Fruit fly (Drosophila melanogaster) whole organism, embryonic: Measurements from ENCODE around the gene beag.

ENCODE experiments used
- Atf-2 ChIP-seq: fragments of 200-800 bp; sonication (Bioruptor generic); optimal IDR thresholded peaks from 2 replicates; lab custom pipeline; 2016; ENCODE audit warnings: missing biosample characterization, missing genetic modification characterization
- Awh ChIP-seq: fragments of 200-800 bp; sonication (Bioruptor generic); IDR thresholded peaks from 2 replicates; pipeline ENCODE4, ENCODE4 v1.3.6; 2022; ENCODE audit warnings: missing biosample characterization, missing genetic modification characterization
- BEAF-32 ChIP-seq: fragments of 200-800 bp; sonication (Bioruptor generic); optimal IDR thresholded peaks from 3 replicates; lab custom pipeline; 2017; ENCODE audit warnings: missing biosample characterization, missing genetic modification characterization, mild to moderate bottlenecking, moderate library complexity, missing genetic modification reagents
- CG1024 ChIP-seq: fragments of 200-800 bp; sonication (Bioruptor generic); IDR thresholded peaks from 2 replicates; pipeline ENCODE4 v1.3.6; 2022; ENCODE audit warnings: missing biosample characterization, missing genetic modification characterization
- CG10321 ChIP-seq: fragments of 200-800 bp; sonication (Bioruptor generic); IDR thresholded peaks from 2 replicates; pipeline ENCODE4 v1.3.6; 2022; ENCODE audit warnings: missing biosample characterization, missing genetic modification characterization
- CG10462 ChIP-seq: fragments of 200-800 bp; sonication (Bioruptor generic); optimal IDR thresholded peaks from 2 replicates; lab custom pipeline; 2016; ENCODE audit warnings: missing biosample characterization, missing genetic modification characterization
- CG11398 ChIP-seq: fragments of 200-800 bp; sonication (Bioruptor generic); optimal IDR thresholded peaks from 2 replicates; lab custom pipeline; 2016; ENCODE audit warnings: missing biosample characterization, missing genetic modification characterization
- CG12219 ChIP-seq: fragments of 200-800 bp; sonication (Bioruptor generic); optimal IDR thresholded peaks from 3 replicates; lab custom pipeline; 2018; ENCODE audit warnings: missing biosample characterization, mild to moderate bottlenecking, missing genetic modification characterization
- CG14014 ChIP-seq: fragments of 200-800 bp; sonication (Bioruptor generic); IDR thresholded peaks from 2 replicates; pipeline ENCODE4 v1.3.6; 2022; ENCODE audit warnings: missing biosample characterization, missing genetic modification characterization
- CG1602 ChIP-seq: fragments of 200-800 bp; sonication (Bioruptor generic); optimal IDR thresholded peaks from 3 replicates; lab custom pipeline; 2016; ENCODE audit warnings: missing biosample characterization, missing genetic modification characterization
- CG16863 ChIP-seq: fragments of 200-800 bp; sonication (Bioruptor generic); optimal IDR thresholded peaks from 3 replicates; lab custom pipeline; 2016; ENCODE audit warnings: missing biosample characterization, missing genetic modification characterization
- CG17829 ChIP-seq: fragments of 200-800 bp; optimal IDR thresholded peaks from 2 replicates; lab custom pipeline; 2019; ENCODE audit warnings: missing biosample characterization, mild to moderate bottlenecking, missing genetic modification characterization, moderate library complexity
- CG18262 ChIP-seq: fragments of 200-800 bp; optimal IDR thresholded peaks from 3 replicates; lab custom pipeline; 2019; ENCODE audit warnings: missing biosample characterization, mild to moderate bottlenecking, missing genetic modification characterization, moderate library complexity
- CG18599 ChIP-seq: fragments of 200-800 bp; sonication (Bioruptor generic); optimal IDR thresholded peaks from 3 replicates; lab custom pipeline; 2017; ENCODE audit warnings: missing biosample characterization, missing genetic modification characterization, mild to moderate bottlenecking, moderate library complexity, missing genetic modification reagents
- CG2199 ChIP-seq: fragments of 200-800 bp; sonication (Bioruptor generic); IDR thresholded peaks from 3 replicates; pipeline ENCODE4 v1.3.6; 2022; ENCODE audit warnings: missing biosample characterization, missing genetic modification characterization
- CG30431 ChIP-seq: fragments of 200-800 bp; sonication (Bioruptor generic); optimal IDR thresholded peaks from 2 replicates; lab custom pipeline; 2017; ENCODE audit warnings: missing biosample characterization, missing genetic modification characterization
- CG5953 ChIP-seq: fragments of 200-800 bp; sonication (Bioruptor generic); IDR thresholded peaks from 2 replicates; pipeline ENCODE4 v1.3.6; 2022; ENCODE audit warnings: missing biosample characterization, missing genetic modification characterization
- CG7271 ChIP-seq: fragments of 200-800 bp; sonication (Bioruptor generic); optimal IDR thresholded peaks from 2 replicates; lab custom pipeline; 2018; ENCODE audit warnings: missing biosample characterization, mild to moderate bottlenecking, missing genetic modification characterization, moderate library complexity
- CG7556 ChIP-seq: fragments of 200-800 bp; sonication (Bioruptor generic); optimal IDR thresholded peaks from 2 replicates; lab custom pipeline; 2017; ENCODE audit warnings: missing biosample characterization, mild to moderate bottlenecking, missing genetic modification characterization
- CTCF ChIP-seq: fragments of 200-800 bp; sonication (Bioruptor generic); optimal IDR thresholded peaks from 2 replicates; lab custom pipeline; 2017; ENCODE audit warnings: missing biosample characterization, mild to moderate bottlenecking, missing genetic modification characterization, moderate library complexity
- Dip2 ChIP-seq: fragments of 200-800 bp; sonication (Bioruptor generic); IDR thresholded peaks from 2 replicates; pipeline ENCODE4 v1.3.6; 2022; ENCODE audit warnings: missing biosample characterization, missing genetic modification characterization
- Eip74EF ChIP-seq, 2 experiments: fragments of 200-800 bp in 1 of 2; fragments of >200 bp in 1 of 2; sonication (Bioruptor generic) in 1 of 2; optimal IDR thresholded peaks; 2 replicates each; lab custom pipeline; 2017 to 2019; ENCODE audit warnings: missing biosample characterization in 2 of 2, missing genetic modification characterization in 2 of 2, mild to moderate bottlenecking in 1 of 2, moderate library complexity in 1 of 2
- Fer3 ChIP-seq: fragments of 200-800 bp; sonication (Bioruptor generic); optimal IDR thresholded peaks from 2 replicates; lab custom pipeline; 2018; ENCODE audit warnings: missing biosample characterization, mild to moderate bottlenecking, missing genetic modification characterization, moderate library complexity
- Hmr ChIP-seq: fragments of 200-800 bp; sonication (Bioruptor generic); optimal IDR thresholded peaks from 3 replicates; lab custom pipeline; 2017; ENCODE audit warnings: mild to moderate bottlenecking, missing biosample characterization, missing genetic modification reagents, missing genetic modification characterization
- Hr51 ChIP-seq, 2 experiments: fragments of 200-800 bp; sonication (Bioruptor generic); optimal IDR thresholded peaks; 2 replicates in 1 of 2; 3 replicates in 1 of 2; lab custom pipeline; 2016 to 2018; ENCODE audit warnings: missing biosample characterization in 2 of 2, missing genetic modification characterization in 2 of 2, mild to moderate bottlenecking in 1 of 2, moderate library complexity in 1 of 2
- Hr78 ChIP-seq, 2 experiments: fragments of 200-800 bp in 1 of 2; fragments of >200 bp in 1 of 2; sonication (Bioruptor generic) in 1 of 2; optimal IDR thresholded peaks; 2 replicates each; lab custom pipeline; 2017 to 2019; ENCODE audit warnings: missing biosample characterization in 2 of 2, missing genetic modification characterization in 2 of 2, mild to moderate bottlenecking in 1 of 2, moderate library complexity in 1 of 2
- MTF-1 ChIP-seq: fragments of 200-800 bp; sonication (Bioruptor generic); optimal IDR thresholded peaks from 2 replicates; lab custom pipeline; 2018; ENCODE audit warnings: missing biosample characterization, mild to moderate bottlenecking, missing genetic modification characterization, borderline replicate concordance
- PHDP ChIP-seq: fragments of 200-800 bp; sonication (Bioruptor generic); optimal IDR thresholded peaks from 3 replicates; lab custom pipeline; 2018; ENCODE audit warnings: missing biosample characterization, mild to moderate bottlenecking, missing genetic modification characterization, moderate library complexity
- Pdp1 ChIP-seq, 2 experiments: fragments of 200-800 bp; sonication (Bioruptor generic); optimal IDR thresholded peaks; 3 replicates each; lab custom pipeline; 2016; ENCODE audit warnings: missing biosample characterization in 2 of 2, missing genetic modification characterization in 2 of 2, mild to moderate bottlenecking in 1 of 2, moderate library complexity in 1 of 2
- Ptx1 ChIP-seq: fragments of 200-800 bp; sonication (Bioruptor generic); IDR thresholded peaks from 2 replicates; pipeline ENCODE4 v1.3.6; 2022; ENCODE audit warnings: missing biosample characterization, missing genetic modification characterization
- az2 ChIP-seq: fragments of 200-800 bp; sonication (Bioruptor generic); optimal IDR thresholded peaks from 3 replicates; lab custom pipeline; 2016; ENCODE audit warnings: missing biosample characterization, missing genetic modification characterization
- cato ChIP-seq: fragments of 200-800 bp; sonication (Bioruptor generic); optimal IDR thresholded peaks from 2 replicates; lab custom pipeline; 2016; ENCODE audit warnings: missing biosample characterization, missing genetic modification characterization, borderline replicate concordance
- crc ChIP-seq: fragments of 200-800 bp; sonication (Bioruptor generic); optimal IDR thresholded peaks from 2 replicates; lab custom pipeline; 2016; ENCODE audit warnings: missing biosample characterization, missing genetic modification characterization
- dpn ChIP-seq, 2 experiments: fragments of 200-800 bp; sonication (Bioruptor generic); optimal IDR thresholded peaks; 3 replicates each; lab custom pipeline; 2016; ENCODE audit warnings: missing biosample characterization in 2 of 2, missing genetic modification characterization in 2 of 2
- ewg ChIP-seq: fragments of 200-800 bp; sonication (Bioruptor generic); optimal IDR thresholded peaks from 3 replicates; lab custom pipeline; 2017; ENCODE audit warnings: mild to moderate bottlenecking, missing biosample characterization, missing genetic modification reagents, missing genetic modification characterization
- gcm ChIP-seq: fragments of 200-800 bp; sonication (Bioruptor generic); optimal IDR thresholded peaks from 2 replicates; lab custom pipeline; 2019; ENCODE audit warnings: missing biosample characterization, mild to moderate bottlenecking, missing genetic modification characterization, moderate library complexity
- gcm2 ChIP-seq: fragments of 200-800 bp; sonication (Bioruptor generic); optimal IDR thresholded peaks from 2 replicates; lab custom pipeline; 2016; ENCODE audit warnings: missing biosample characterization, missing genetic modification characterization
- gfzf ChIP-seq: fragments of 200-800 bp; sonication (Bioruptor generic); optimal IDR thresholded peaks from 2 replicates; lab custom pipeline; 2016; ENCODE audit warnings: missing biosample characterization, mild to moderate bottlenecking, missing genetic modification characterization, moderate library complexity
- hb ChIP-seq: fragments of 200-800 bp; sonication (Bioruptor generic); IDR thresholded peaks from 3 replicates; pipeline ENCODE4 v1.3.6; 2022; ENCODE audit warnings: missing biosample characterization, missing genetic modification characterization; ENCODE audit not compliant: partially characterized antibody
- inv ChIP-seq: fragments of 200-800 bp; sonication (Bioruptor generic); IDR thresholded peaks from 2 replicates; pipeline ENCODE4 v1.3.6; 2022; ENCODE audit warnings: missing biosample characterization, missing genetic modification characterization; ENCODE audit not compliant: partially characterized antibody
- knrl ChIP-seq: fragments of 200-800 bp; sonication (Bioruptor generic); IDR thresholded peaks from 3 replicates; pipeline ENCODE4 v1.3.6; 2022; ENCODE audit warnings: missing biosample characterization, missing genetic modification characterization; ENCODE audit not compliant: partially characterized antibody
- pb ChIP-seq: fragments of 200-800 bp; sonication (Bioruptor generic); optimal IDR thresholded peaks from 3 replicates; lab custom pipeline; 2016; ENCODE audit warnings: missing biosample characterization, missing genetic modification characterization
- peb ChIP-seq: fragments of 200-800 bp; sonication (Bioruptor generic); IDR thresholded peaks from 2 replicates; pipeline ENCODE4 v1.3.6; 2022; ENCODE audit warnings: missing biosample characterization, missing genetic modification characterization
- ro ChIP-seq: fragments of 200-800 bp; sonication (Bioruptor generic); IDR thresholded peaks from 2 replicates; pipeline ENCODE4 v1.3.6; 2022; ENCODE audit warnings: missing biosample characterization, missing genetic modification characterization
- schlank ChIP-seq: fragments of 200-800 bp; sonication (Bioruptor generic); optimal IDR thresholded peaks from 2 replicates; lab custom pipeline; 2018; ENCODE audit warnings: missing biosample characterization, mild to moderate bottlenecking, missing genetic modification characterization
- sim ChIP-seq: fragments of 200-800 bp; sonication (Bioruptor generic); IDR thresholded peaks from 2 replicates; pipeline ENCODE4 v1.3.6; 2022; ENCODE audit warnings: missing biosample characterization, missing genetic modification characterization
- tup ChIP-seq: fragments of 200-800 bp; sonication (Bioruptor generic); optimal IDR thresholded peaks from 2 replicates; lab custom pipeline; 2016; ENCODE audit warnings: missing biosample characterization, mild to moderate bottlenecking, missing genetic modification characterization, moderate library complexity
- wek ChIP-seq: fragments of 200-800 bp; sonication (Bioruptor generic); optimal IDR thresholded peaks from 3 replicates; lab custom pipeline; 2018; ENCODE audit warnings: missing biosample characterization, mild to moderate bottlenecking, missing genetic modification characterization, moderate library complexity
- zen2 ChIP-seq: fragments of 200-800 bp; sonication (Bioruptor generic); IDR thresholded peaks from 3 replicates; pipeline ENCODE4 v1.3.6; 2022; ENCODE audit warnings: missing biosample characterization, missing genetic modification characterization; ENCODE audit not compliant: partially characterized antibody

The beag gene

DNA sequence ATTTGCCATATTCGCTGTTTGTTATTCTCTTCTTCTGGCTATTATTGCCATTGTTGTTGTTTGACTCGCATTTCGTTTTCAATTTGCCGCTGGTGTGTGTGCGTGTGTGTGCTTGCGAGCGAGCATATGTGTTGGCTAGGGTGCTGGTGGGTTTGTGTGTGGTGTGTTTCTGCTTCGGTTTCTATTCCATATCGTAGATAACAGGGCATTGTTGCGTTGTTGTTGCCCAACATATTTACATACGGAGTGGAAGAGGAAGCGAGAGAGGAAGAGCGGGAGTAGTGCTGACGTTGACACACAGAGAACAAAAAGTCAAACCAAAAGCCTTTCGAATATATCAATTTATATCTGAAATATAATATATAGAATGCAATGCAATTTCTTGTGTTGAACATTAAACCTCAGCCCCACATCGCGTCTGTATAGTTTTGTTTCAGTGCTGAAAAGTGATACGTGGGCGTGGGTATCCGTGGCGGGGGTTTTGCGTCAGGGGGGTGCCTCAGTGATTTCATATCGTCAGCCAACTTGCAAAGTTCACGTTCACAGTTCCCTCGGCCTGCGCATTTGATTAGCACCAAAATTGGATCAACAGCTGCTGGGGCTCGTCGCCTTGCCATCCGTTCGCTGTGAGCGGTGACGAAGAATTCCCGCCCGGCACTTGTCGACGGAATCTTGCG lies 10.3 kb downstream of the beag start (continued):
- TF ChIP-seq gcm2 = peak; percentile 10
- TF ChIP-seq CG1024 (GFP tag; lab: Robert Waterston, UW) = no peak
- no peak for TF ChIP-seq CG11398 (GFP tag; lab: Kevin White, UChicago)
- TF ChIP-seq BEAF-32 = no peak
- TF ChIP-seq CG7556 (GFP tag; lab: Kevin White, UChicago) = peak; percentile 71
- peak in 1 of 2 experiments; percentile 39 for TF ChIP-seq Hr78 (GFP tag; optimal IDR thresholded peaks at IDR 0.05; lab: Kevin White, UChicago)
- TF ChIP-seq CG5953 (GFP tag; lab: Robert Waterston, UW) = no peak
- peak; percentile 31 to 69 for TF ChIP-seq Hr51 (GFP tag; optimal IDR thresholded peaks at IDR 0.05; lab: Kevin White, UChicago)
- no peak for TF ChIP-seq CG2199 (GFP tag; lab: Robert Waterston, UW)
- no peak for TF ChIP-seq peb (GFP tag; lab: Robert Waterston, UW)
- TF ChIP-seq CTCF (GFP tag; lab: Kevin White, UChicago) = no peak
- no peak for TF ChIP-seq gfzf (GFP tag; lab: Kevin White, UChicago)
- no peak for TF ChIP-seq crc (GFP tag; lab: Kevin White, UChicago)
- TF ChIP-seq schlank = peak; percentile 70
- TF ChIP-seq ewg (GFP tag; lab: Kevin White, UChicago) = peak; percentile 36
- peak; percentile 51 for TF ChIP-seq cato (GFP tag; lab: Kevin White, UChicago)
- no peak for TF ChIP-seq CG16863 (GFP tag; lab: Kevin White, UChicago)
- TF ChIP-seq CG18262 (tag; lab: Kevin White, UChicago) = peak; percentile 51
- TF ChIP-seq MTF-1 = peak; percentile 40
- TF ChIP-seq az2 (GFP tag; lab: Kevin White, UChicago) = peak; percentile 54
- TF ChIP-seq Dip2 = no peak
- peak; percentile 12 to 59 for TF ChIP-seq dpn (GFP tag; optimal IDR thresholded peaks at IDR 0.05; lab: Kevin White, UChicago)
- peak; percentile 6 for TF ChIP-seq CG7271 (tag; lab: Kevin White, UChicago)
- peak; percentile 87 for TF ChIP-seq Fer3
- no peak for TF ChIP-seq Atf-2 (GFP tag; lab: Kevin White, UChicago)
- TF ChIP-seq knrl (GFP tag; lab: Robert Waterston, UW) = no peak
- TF ChIP-seq hb (GFP tag; lab: Robert Waterston, UW) = no peak
- no peak for TF ChIP-seq inv (GFP tag; lab: Robert Waterston, UW)
- TF ChIP-seq ro (GFP tag; lab: Robert Waterston, UW) = no peak
- no peak for TF ChIP-seq Ptx1 (GFP tag; lab: Robert Waterston, UW)
- TF ChIP-seq gcm (GFP tag; lab: Kevin White, UChicago) = peak; percentile 30
- no peak for TF ChIP-seq CG10462 (GFP tag; lab: Kevin White, UChicago)
- peak; percentile 49 for TF ChIP-seq wek (GFP tag; lab: Kevin White, UChicago)
- peak; percentile 54 for TF ChIP-seq tup
- TF ChIP-seq CG1602 (GFP tag; lab: Kevin White, UChicago) = peak; percentile 8
- TF ChIP-seq Eip74EF (GFP tag; optimal IDR thresholded peaks at IDR 0.05; lab: Kevin White, UChicago) = no peak
- no peak for TF ChIP-seq CG14014
- no peak for TF ChIP-seq sim (GFP tag; lab: Robert Waterston, UW)
- no peak for TF ChIP-seq CG10321 (GFP tag; lab: Robert Waterston, UW)
- TF ChIP-seq Hmr (GFP tag; lab: Kevin White, UChicago) = peak; percentile 85
- peak; percentile 69 for TF ChIP-seq CG17829 (tag; lab: Kevin White, UChicago)
- no peak for TF ChIP-seq zen2 (GFP tag; lab: Robert Waterston, UW)
- peak; percentile 80 for TF ChIP-seq PHDP (tag; lab: Kevin White, UChicago)
- no peak for TF ChIP-seq pb (GFP tag; lab: Kevin White, UChicago)
- TF ChIP-seq CG30431 (GFP tag; lab: Kevin White, UChicago) = peak; percentile 51
- TF ChIP-seq CG18599 (GFP tag; lab: Kevin White, UChicago) = peak; percentile 89
- TF ChIP-seq Awh (GFP tag; lab: Robert Waterston, UW) = no peak
- peak in 1 of 2 experiments; percentile 77 for TF ChIP-seq Pdp1 (GFP tag; optimal IDR thresholded peaks at IDR 0.05; lab: Kevin White, UChicago)
- peak; percentile 61 for TF ChIP-seq CG12219 (GFP tag; lab: Kevin White, UChicago)
